Worm (Caenorhabditis elegans): ENCODE data around the gene slc-36.5.

Gene slc-36.5

DNA sequence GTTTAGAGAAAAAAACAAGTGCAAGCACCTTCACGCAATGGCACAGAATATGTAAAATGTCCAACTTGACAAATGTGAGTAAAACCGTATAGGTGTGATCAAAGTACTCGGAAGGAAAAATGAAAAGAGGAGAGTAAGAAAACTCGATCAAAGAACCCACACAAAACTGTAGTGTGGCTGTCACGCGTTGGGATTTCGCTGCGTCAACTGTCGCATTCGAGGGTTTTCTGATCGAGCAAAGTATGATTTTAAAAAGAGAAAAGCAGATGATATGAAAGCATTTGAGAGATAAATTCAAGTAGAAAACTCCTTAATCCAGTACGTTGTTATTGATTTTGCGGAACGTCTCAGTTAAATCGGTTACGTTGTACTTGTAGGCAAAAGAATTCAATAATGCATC, 15.0 kb upstream of the slc-36.5 start (continued):
- TF ChIP-seq attf-4 (tag; optimal IDR thresholded peaks at IDR 0.05) (no peak), zag-1 (tag; optimal IDR thresholded peaks at IDR 0.05) (no peak), gei-8 (GFP tag; optimal IDR thresholded peaks at IDR 0.05) (no peak), dve-1 (tag; optimal IDR thresholded peaks at IDR 0.05; ENCODE audit: insufficient read depth) (peak; percentile 84), duxl-1 (tag; optimal IDR thresholded peaks at IDR 0.05; ENCODE audit: poor library complexity) (no peak), nhr-77 (tag; optimal IDR thresholded peaks at IDR 0.05) (peak; percentile 78), nhr-11 (tag; optimal IDR thresholded peaks at IDR 0.05) (peak; percentile 48), tag-97 (GFP tag; IDR thresholded peaks at IDR 0.05) (no peak), mep-1 (tag; optimal IDR thresholded peaks at IDR 0.05) (peak; percentile 48), mes-2 (tag; optimal IDR thresholded peaks at IDR 0.05; ENCODE audit: poor library complexity, severe bottlenecking) (peak; percentile 30), hmg-1.1 (GFP tag; IDR thresholded peaks at IDR 0.05) (peak; percentile 9; the same call in 1 of the 2 replicates), ceh-62 (tag; optimal IDR thresholded peaks at IDR 0.05) (no peak), nhr-76 (tag; optimal IDR thresholded peaks at IDR 0.05) (peak; percentile 27), lsy-2 (tag; optimal IDR thresholded peaks at IDR 0.05) (peak; percentile 53 to 54), F44E2.7 (GFP tag; IDR thresholded peaks at IDR 0.05) (no peak), pha-4 (GFP tag; IDR thresholded peaks at IDR 0.05) (peak; percentile 7; the same call in 1 of the 2 replicates), pha-4 (tag; optimal IDR thresholded peaks at IDR 0.05) (no peak), arid-1 (GFP tag; conservative IDR thresholded peaks at IDR 0.05) (no peak), R02D3.7 (tag; optimal IDR thresholded peaks at IDR 0.05) (no peak), ceh-82 (tag; optimal IDR thresholded peaks at IDR 0.05) (no peak), hlh-11 (tag; optimal IDR thresholded peaks at IDR 0.05) (peak; percentile 91), lin-39 (tag; optimal IDR thresholded peaks at IDR 0.05) (no peak), nhr-28 (tag; optimal IDR thresholded peaks at IDR 0.05) (peak; percentile 96), zfp-2 (tag; optimal IDR thresholded peaks at IDR 0.05) (no peak), daf-16 (GFP tag; optimal IDR thresholded peaks at IDR 0.05) (no peak), daf-16 (tag; optimal IDR thresholded peaks at IDR 0.05) (peak; percentile 22), daf-19 (GFP tag; conservative IDR thresholded peaks at IDR 0.05) (no peak)

DNA sequence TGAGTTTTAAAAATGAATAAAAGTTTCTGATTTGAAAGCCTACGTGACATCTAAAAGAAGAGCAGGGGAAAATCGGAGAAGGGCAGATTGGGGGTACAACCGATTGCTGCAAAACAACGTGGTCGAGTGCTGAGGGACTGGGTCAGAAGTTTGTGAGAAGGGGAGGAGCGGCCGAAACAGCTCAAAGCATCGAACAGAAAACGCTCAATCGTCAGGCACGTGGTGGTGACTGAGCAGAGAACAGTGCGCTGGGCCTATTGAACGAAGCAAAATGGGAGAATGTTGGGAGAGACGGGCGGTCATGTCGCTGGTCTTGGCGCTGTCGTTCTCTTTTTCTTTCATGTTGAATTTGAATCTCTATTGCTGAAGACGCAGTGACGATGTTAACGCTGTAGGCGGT, 14.3 kb upstream of the slc-36.5 start:
- no peak for TF ChIP-seq skn-1 (tag; optimal IDR thresholded peaks at IDR 0.05)
- TF ChIP-seq daf-8 (GFP tag; IDR thresholded peaks at IDR 0.05), result no peak
- TF ChIP-seq zfp-2 (tag; optimal IDR thresholded peaks at IDR 0.05), result no peak
- TF ChIP-seq nhr-77 (tag; optimal IDR thresholded peaks at IDR 0.05), result peak; percentile 67
- peak; percentile 95 for TF ChIP-seq ama-1 (optimal IDR thresholded peaks at IDR 0.05)
- TF ChIP-seq unc-39 (tag; optimal IDR thresholded peaks at IDR 0.05), result no peak
- TF ChIP-seq lim-7 (GFP tag; IDR thresholded peaks at IDR 0.05), result peak; percentile 58; the same call in 1 of the 2 replicates
- TF ChIP-seq hlh-30 (tag; optimal IDR thresholded peaks at IDR 0.05; ENCODE audit: insufficient read depth), result peak; percentile 92
- peak; percentile 17; the same call in 1 of the 2 replicates for TF ChIP-seq lin-38 (GFP tag; IDR thresholded peaks at IDR 0.05)
- TF ChIP-seq mxl-3 (GFP tag; optimal IDR thresholded peaks at IDR 0.05), result peak; percentile 88
- TF ChIP-seq nhr-42 (GFP tag; IDR thresholded peaks at IDR 0.05), result peak; percentile 13; the same call in 1 of the 2 replicates
- no peak for TF ChIP-seq ceh-32 (tag; optimal IDR thresholded peaks at IDR 0.05; ENCODE audit: poor library complexity)
- TF ChIP-seq ceh-82 (tag; optimal IDR thresholded peaks at IDR 0.05), result no peak
- 0 out of 2 replicates have a peak, but pooled peaks have one; percentile 27 for TF ChIP-seq dmd-9 (GFP tag; IDR thresholded peaks at IDR 0.05)
- peak; percentile 43 for TF ChIP-seq duxl-1 (tag; optimal IDR thresholded peaks at IDR 0.05; ENCODE audit: poor library complexity)
- peak; percentile 99 for TF ChIP-seq aha-1 (tag)
- peak; percentile 73 for TF ChIP-seq nhr-10 (tag; optimal IDR thresholded peaks at IDR 0.05)
- TF ChIP-seq daf-16 (GFP tag; optimal IDR thresholded peaks at IDR 0.05), result peak in 1 of 2 experiments; percentile 17
- TF ChIP-seq daf-16 (tag; optimal IDR thresholded peaks at IDR 0.05), result peak; percentile 26
- peak in 1 of 2 experiments; percentile 54 for TF ChIP-seq lsy-2 (tag; optimal IDR thresholded peaks at IDR 0.05)
- no peak for TF ChIP-seq pha-4 (GFP tag; IDR thresholded peaks at IDR 0.05)
- TF ChIP-seq pha-4 (tag; optimal IDR thresholded peaks at IDR 0.05), result no peak
- no peak for TF ChIP-seq F37D6.2 (tag; optimal IDR thresholded peaks at IDR 0.05)
- peak; percentile 43 for TF ChIP-seq rbr-2 (tag; optimal IDR thresholded peaks at IDR 0.05)
- TF ChIP-seq nhr-48 (tag; optimal IDR thresholded peaks at IDR 0.05), result peak; percentile 53
- TF ChIP-seq F26F4.8 (GFP tag; conservative IDR thresholded peaks at IDR 0.05), result no peak
- no peak for TF ChIP-seq php-3 (GFP tag; IDR thresholded peaks at IDR 0.05)
- TF ChIP-seq tag-97 (GFP tag; IDR thresholded peaks at IDR 0.05), result no peak
- TF ChIP-seq lir-3 (tag; optimal IDR thresholded peaks at IDR 0.05), result no peak
- peak; percentile 80 for TF ChIP-seq mep-1 (tag; optimal IDR thresholded peaks at IDR 0.05)
- no peak for TF ChIP-seq madf-9 (GFP tag; conservative IDR thresholded peaks at IDR 0.05)
- TF ChIP-seq nhr-25 (tag; optimal IDR thresholded peaks at IDR 0.05; ENCODE audit: borderline replicate concordance, insufficient read depth), result peak; percentile 47
- TF ChIP-seq snpc-1.2 (GFP tag; IDR thresholded peaks at IDR 0.05), result no peak
- TF ChIP-seq dmd-8 (GFP tag; IDR thresholded peaks at IDR 0.05), result 0 out of 2 replicates have a peak, but pooled peaks have one; percentile 56
